Worm (Caenorhabditis elegans) whole organism, mixed stage, embryonic: ENCODE results near the gene cec-4.

Experiments
- M03D4.4 ChIP-seq: sonication (generic microtip); optimal IDR thresholded peaks from 2 replicates; lab custom pipeline; 2017; ENCODE audit warnings: mild to moderate bottlenecking, missing genetic modification characterization, missing compliant biosample characterization
- bed-3 ChIP-seq: fragments of 200-800 bp; sonication (Bioruptor generic); optimal IDR thresholded peaks from 3 replicates; lab custom pipeline; 2018; ENCODE audit warnings: mild to moderate bottlenecking, missing genetic modification characterization, moderate library complexity, missing compliant biosample characterization
- blmp-1 ChIP-seq: fragments of 150-350 bp; optimal IDR thresholded peaks from 2 replicates; lab custom pipeline; 2014; ENCODE audit warnings: missing biosample characterization, missing genetic modification characterization
- ceh-39 ChIP-seq: fragments of 150-350 bp; optimal IDR thresholded peaks from 2 replicates; lab custom pipeline; 2014; ENCODE audit warnings: missing biosample characterization, missing genetic modification characterization
- ceh-43 ChIP-seq: fragments of 200-800 bp; sonication (Bioruptor generic); optimal IDR thresholded peaks from 2 replicates; lab custom pipeline; 2018; ENCODE audit warnings: mild to moderate bottlenecking, missing genetic modification characterization, moderate library complexity, missing compliant biosample characterization
- ceh-83 ChIP-seq: fragments of 200-800 bp; sonication (Bioruptor generic); optimal IDR thresholded peaks from 2 replicates; lab custom pipeline; 2018; ENCODE audit warnings: mild to moderate bottlenecking, missing genetic modification characterization, missing compliant biosample characterization
- ces-1 ChIP-seq: fragments of 150-350 bp; optimal IDR thresholded peaks from 2 replicates; lab custom pipeline; 2014; ENCODE audit warnings: missing biosample characterization, missing genetic modification reagents, missing genetic modification characterization
- cnd-1 ChIP-seq: fragments of 200-800 bp; sonication (Bioruptor generic); optimal IDR thresholded peaks from 2 replicates; lab custom pipeline; 2018; ENCODE audit warnings: mild to moderate bottlenecking, missing genetic modification characterization, missing compliant biosample characterization
- drap-1 ChIP-seq: fragments of 200-800 bp; sonication (Bioruptor generic); optimal IDR thresholded peaks from 3 replicates; lab custom pipeline; 2018; ENCODE audit warnings: mild to moderate bottlenecking, missing genetic modification characterization, missing compliant biosample characterization
- elt-1 ChIP-seq: sonication (generic microtip); optimal IDR thresholded peaks from 2 replicates; lab custom pipeline; 2017; ENCODE audit warnings: missing genetic modification characterization, mild to moderate bottlenecking, missing compliant biosample characterization, antibody characterized with exemption, moderate library complexity, borderline replicate concordance; ENCODE audit not compliant: insufficient read depth
- elt-3 ChIP-seq: fragments of 150-350 bp; optimal IDR thresholded peaks from 2 replicates; lab custom pipeline; 2014; ENCODE audit warnings: missing biosample characterization, missing genetic modification characterization
- flh-1 ChIP-seq: fragments of 200-800 bp; sonication (Bioruptor generic); optimal IDR thresholded peaks from 2 replicates; lab custom pipeline; 2018; ENCODE audit warnings: mild to moderate bottlenecking, missing genetic modification characterization, moderate library complexity, missing compliant biosample characterization
- ham-2 ChIP-seq: fragments of 200-800 bp; sonication (Bioruptor generic); optimal IDR thresholded peaks from 2 replicates; lab custom pipeline; 2018; ENCODE audit warnings: mild to moderate bottlenecking, missing genetic modification characterization, missing compliant biosample characterization
- hlh-1 ChIP-seq: fragments of 150-350 bp; optimal IDR thresholded peaks from 2 replicates; lab custom pipeline; 2014; ENCODE audit warnings: missing biosample characterization, missing genetic modification reagents, missing genetic modification characterization
- lin-13 ChIP-seq: fragments of 150-350 bp; optimal IDR thresholded peaks from 2 replicates; lab custom pipeline; 2014; ENCODE audit warnings: missing biosample characterization, missing genetic modification characterization
- lin-32 ChIP-seq: fragments of 200-800 bp; sonication (Bioruptor generic); optimal IDR thresholded peaks from 2 replicates; lab custom pipeline; 2018; ENCODE audit warnings: mild to moderate bottlenecking, missing genetic modification characterization, missing compliant biosample characterization
- lsy-2 ChIP-seq: fragments of 150-350 bp; optimal IDR thresholded peaks from 2 replicates; lab custom pipeline; 2014; ENCODE audit warnings: missing biosample characterization, missing genetic modification characterization
- mab-5 ChIP-seq: fragments of 150-350 bp; optimal IDR thresholded peaks from 2 replicates; lab custom pipeline; 2014; ENCODE audit warnings: missing biosample characterization, missing genetic modification characterization
- mep-1 ChIP-seq: fragments of 150-350 bp; optimal IDR thresholded peaks from 2 replicates; lab custom pipeline; 2017; ENCODE audit warnings: missing biosample characterization, missing genetic modification reagents, missing genetic modification characterization, inconsistent platforms
- mls-2 ChIP-seq: sonication (generic microtip); optimal IDR thresholded peaks from 2 replicates; lab custom pipeline; 2016; ENCODE audit warnings: mild to moderate bottlenecking, missing genetic modification characterization, moderate library complexity, missing compliant biosample characterization
- nhr-12 ChIP-seq: fragments of 150-350 bp; optimal IDR thresholded peaks from 2 replicates; lab custom pipeline; 2014; ENCODE audit warnings: missing biosample characterization, missing genetic modification characterization
- nhr-2 ChIP-seq: fragments of 150-350 bp; optimal IDR thresholded peaks from 2 replicates; lab custom pipeline; 2014; ENCODE audit warnings: missing biosample characterization, missing genetic modification characterization
- nhr-237 ChIP-seq: fragments of 150-350 bp; optimal IDR thresholded peaks from 2 replicates; lab custom pipeline; 2014; ENCODE audit warnings: missing biosample characterization, missing genetic modification characterization
- nhr-28 ChIP-seq: fragments of 150-350 bp; optimal IDR thresholded peaks from 2 replicates; lab custom pipeline; 2014; ENCODE audit warnings: missing biosample characterization, missing genetic modification characterization
- nhr-76 ChIP-seq: sonication (generic microtip); optimal IDR thresholded peaks from 2 replicates; lab custom pipeline; 2017; ENCODE audit warnings: missing biosample characterization, missing genetic modification characterization
- pha-4 ChIP-seq: fragments of 150-350 bp; optimal IDR thresholded peaks from 2 replicates; lab custom pipeline; 2018; ENCODE audit warnings: missing biosample characterization, missing genetic modification reagents, missing genetic modification characterization
- sem-2 ChIP-seq: fragments of 200-800 bp; sonication (Bioruptor generic); optimal IDR thresholded peaks from 2 replicates; lab custom pipeline; 2018; ENCODE audit warnings: mild to moderate bottlenecking, missing genetic modification characterization, missing compliant biosample characterization
- snpc-4 ChIP-seq: fragments of 150-350 bp; optimal IDR thresholded peaks from 2 replicates; lab custom pipeline; 2014; ENCODE audit warnings: missing biosample characterization, missing genetic modification characterization
- sptf-1 ChIP-seq: sonication (generic microtip); optimal IDR thresholded peaks from 2 replicates; lab custom pipeline; 2017; ENCODE audit warnings: mild to moderate bottlenecking, missing genetic modification characterization, moderate library complexity, missing compliant biosample characterization
- tbx-8 ChIP-seq: fragments of 200-800 bp; sonication (Bioruptor generic); optimal IDR thresholded peaks from 2 replicates; lab custom pipeline; 2018; ENCODE audit warnings: mild to moderate bottlenecking, missing genetic modification characterization, moderate library complexity, missing compliant biosample characterization
- unc-120 ChIP-seq: sonication (generic microtip); optimal IDR thresholded peaks from 2 replicates; lab custom pipeline; 2017; ENCODE audit warnings: missing genetic modification characterization, missing compliant biosample characterization; ENCODE audit not compliant: poor library complexity, severe bottlenecking
- unc-39 ChIP-seq: fragments of 150-350 bp; optimal IDR thresholded peaks from 2 replicates; lab custom pipeline; 2014; ENCODE audit warnings: missing biosample characterization, missing genetic modification characterization
- unc-62 ChIP-seq: fragments of 150-350 bp; optimal IDR thresholded peaks from 2 replicates; lab custom pipeline; 2014; ENCODE audit warnings: missing biosample characterization, missing genetic modification reagents, missing genetic modification characterization
- zip-8 ChIP-seq: fragments of 150-350 bp; optimal IDR thresholded peaks from 2 replicates; lab custom pipeline; 2014; ENCODE audit warnings: missing biosample characterization, missing genetic modification characterization
- ztf-11 ChIP-seq: fragments of 150-350 bp; optimal IDR thresholded peaks from 2 replicates; lab custom pipeline; 2014; ENCODE audit warnings: missing biosample characterization, missing genetic modification characterization

Gene cec-4

DNA sequence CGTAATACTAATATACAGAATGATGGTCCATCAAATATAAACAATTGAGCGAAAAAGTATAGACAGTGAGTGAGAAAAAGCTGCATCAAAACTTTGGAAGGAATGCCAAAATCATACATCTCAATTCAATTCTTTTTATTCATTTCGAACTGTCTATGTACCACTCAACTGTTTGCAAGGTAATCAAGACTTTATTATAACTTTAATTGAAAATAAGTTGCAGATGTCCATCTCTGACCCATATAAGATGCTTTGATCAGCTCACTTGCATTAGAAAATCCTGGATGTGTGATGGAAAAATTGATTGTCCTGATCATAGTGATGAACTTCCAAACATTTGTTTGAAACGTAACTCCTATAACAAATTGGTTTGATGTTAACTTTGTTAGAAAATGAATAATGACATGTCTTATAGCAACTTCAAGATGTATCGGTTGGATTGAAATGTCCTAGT, 7.9 kb upstream of the cec-4 start, which contains the start of gene F32E10.8:
Gene F32E10.8, plus strand, starts transcription at position 51 of the 454 bp plus-strand sequence.
- no peak for TF ChIP-seq unc-39 (tag; lab: Kevin White, UChicago)
- no peak for TF ChIP-seq ceh-83 (GFP tag; lab: Kevin White, UChicago)
- no peak for TF ChIP-seq nhr-2
- no peak for TF ChIP-seq nhr-237
- no peak for TF ChIP-seq ham-2 (GFP tag; lab: Kevin White, UChicago)
- TF ChIP-seq pha-4 (tag; lab: Kevin White, UChicago) = no peak
- TF ChIP-seq M03D4.4 (tag; lab: Kevin White, UChicago) = no peak
- no peak for TF ChIP-seq ztf-11 (tag; lab: Kevin White, UChicago)
- no peak for TF ChIP-seq drap-1 (GFP tag; lab: Kevin White, UChicago)
- no peak for TF ChIP-seq cnd-1 (tag; lab: Kevin White, UChicago)

DNA sequence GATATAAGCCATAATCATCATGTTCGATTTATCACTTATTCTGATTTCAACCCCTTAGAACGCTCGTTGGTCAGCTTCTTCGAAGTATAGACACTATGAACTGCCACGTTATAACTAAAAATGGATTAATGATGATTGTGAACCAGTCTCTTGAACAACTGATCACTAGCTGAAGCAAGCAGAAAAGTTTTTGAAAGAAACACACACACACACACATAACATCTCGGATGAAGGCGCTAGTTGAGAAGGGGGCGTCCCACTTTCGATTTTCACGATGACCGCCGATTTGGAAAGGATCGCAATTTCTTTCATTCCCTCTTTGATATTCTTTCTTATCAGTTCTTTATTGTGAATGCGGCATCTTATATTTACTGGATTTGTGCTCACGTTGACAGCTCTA, 6.9 kb upstream of the cec-4 start, which contains the start of gene clec-180:
Gene clec-180, plus strand, starts transcription at position 301 of the 400 bp plus-strand sequence.
- no peak for TF ChIP-seq mab-5 (tag; lab: Kevin White, UChicago)
- no peak for TF ChIP-seq hlh-1
- no peak for TF ChIP-seq ceh-83 (GFP tag; lab: Kevin White, UChicago)
- TF ChIP-seq unc-62 (GFP tag; lab: Kevin White, UChicago) = no peak
- TF ChIP-seq ceh-43 (GFP tag; lab: Kevin White, UChicago) = no peak
- TF ChIP-seq elt-3 = no peak
- TF ChIP-seq zip-8 (tag; lab: Kevin White, UChicago) = no peak
- TF ChIP-seq tbx-8 (GFP tag; lab: Kevin White, UChicago) = no peak
- TF ChIP-seq unc-39 (tag; lab: Kevin White, UChicago) = no peak
- no peak for TF ChIP-seq ces-1 (GFP tag; lab: Kevin White, UChicago)
- TF ChIP-seq mep-1 (tag; lab: Kevin White, UChicago) = no peak
- no peak for TF ChIP-seq ham-2 (GFP tag; lab: Kevin White, UChicago)

DNA sequence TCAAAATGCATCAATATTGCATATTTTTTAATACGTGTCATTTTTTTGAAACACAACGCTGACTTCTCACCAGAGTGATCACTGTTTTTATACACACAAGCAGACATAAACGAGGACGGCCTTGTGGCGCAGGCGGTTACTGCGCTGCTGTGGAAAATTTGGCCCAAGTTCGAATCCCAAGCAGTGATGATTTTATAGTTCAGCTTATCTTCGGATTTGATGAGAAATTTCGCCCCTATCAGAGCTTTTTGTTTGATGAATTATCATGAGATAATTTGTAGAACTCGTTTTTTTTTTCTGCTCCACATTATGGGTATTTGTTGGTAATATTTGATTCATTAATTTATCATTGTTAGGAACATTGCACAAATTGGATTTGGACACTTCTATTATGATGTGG, 1.6 kb upstream of the cec-4 start:
- peak; percentile 98 for TF ChIP-seq drap-1 (GFP tag; lab: Kevin White, UChicago)
- TF ChIP-seq nhr-2 = no peak
- peak; percentile 7 for TF ChIP-seq hlh-1
- TF ChIP-seq lin-32 (GFP tag; lab: Kevin White, UChicago) = peak; percentile 94
- peak; percentile 84 for TF ChIP-seq flh-1
- TF ChIP-seq M03D4.4 (tag; lab: Kevin White, UChicago) = peak; percentile 97
- peak; percentile 98 for TF ChIP-seq ham-2 (GFP tag; lab: Kevin White, UChicago)
- peak; percentile 76 for TF ChIP-seq nhr-237
- peak; percentile 85 for TF ChIP-seq elt-3
- TF ChIP-seq cnd-1 (tag; lab: Kevin White, UChicago) = peak; percentile 95
- TF ChIP-seq mls-2 (tag; lab: Kevin White, UChicago) = peak; percentile 98
- TF ChIP-seq ceh-39 (tag; lab: Kevin White, UChicago) = no peak
- no peak for TF ChIP-seq unc-39 (tag; lab: Kevin White, UChicago)
- peak; percentile 57 for TF ChIP-seq lsy-2 (tag; lab: Kevin White, UChicago)
- peak; percentile 8 for TF ChIP-seq blmp-1 (tag; lab: Kevin White, UChicago)
- peak; percentile 94 for TF ChIP-seq ceh-43 (GFP tag; lab: Kevin White, UChicago)
- no peak for TF ChIP-seq mab-5 (tag; lab: Kevin White, UChicago)
- peak; percentile 41 for TF ChIP-seq elt-1
- peak; percentile 98 for TF ChIP-seq sptf-1 (tag; lab: Kevin White, UChicago)
- peak; percentile 98 for TF ChIP-seq ceh-83 (GFP tag; lab: Kevin White, UChicago)
- TF ChIP-seq unc-120 (tag; lab: Kevin White, UChicago) = peak; percentile 96
- TF ChIP-seq nhr-28 (tag; lab: Kevin White, UChicago) = peak; percentile 82
- TF ChIP-seq bed-3 = peak; percentile 93
- peak; percentile 10 for TF ChIP-seq nhr-76
- peak; percentile 88 for TF ChIP-seq tbx-8 (GFP tag; lab: Kevin White, UChicago)
- TF ChIP-seq pha-4 (tag; lab: Kevin White, UChicago) = peak; percentile 41
- TF ChIP-seq sem-2 (GFP tag; lab: Kevin White, UChicago) = peak; percentile 88
- no peak for TF ChIP-seq zip-8 (tag; lab: Kevin White, UChicago)
- peak; percentile 73 for TF ChIP-seq unc-62 (GFP tag; lab: Kevin White, UChicago)
- TF ChIP-seq ces-1 (GFP tag; lab: Kevin White, UChicago) = no peak
- no peak for TF ChIP-seq snpc-4
- TF ChIP-seq mep-1 (tag; lab: Kevin White, UChicago) = peak; percentile 88
- peak; percentile 57 for TF ChIP-seq ztf-11 (tag; lab: Kevin White, UChicago)
- TF ChIP-seq lin-13 (tag; lab: Kevin White, UChicago) = peak; percentile 64
- no peak for TF ChIP-seq nhr-12 (tag; lab: Kevin White, UChicago)
